Worm (Caenorhabditis elegans) whole organism, mixed stage, embryonic: ENCODE measurements around the gene B0244.10.

Experiments
- elt-3 ChIP-seq: fragments of 150-350 bp; optimal IDR thresholded peaks from 2 replicates; lab custom pipeline; 2014; ENCODE audit warnings: missing biosample characterization, missing genetic modification characterization
- nhr-12 ChIP-seq: fragments of 150-350 bp; optimal IDR thresholded peaks from 2 replicates; lab custom pipeline; 2014; ENCODE audit warnings: missing biosample characterization, missing genetic modification characterization
- nhr-28 ChIP-seq: fragments of 150-350 bp; optimal IDR thresholded peaks from 2 replicates; lab custom pipeline; 2014; ENCODE audit warnings: missing biosample characterization, missing genetic modification characterization
- tbx-8 ChIP-seq: fragments of 200-800 bp; sonication (Bioruptor generic); optimal IDR thresholded peaks from 2 replicates; lab custom pipeline; 2018; ENCODE audit warnings: mild to moderate bottlenecking, missing genetic modification characterization, moderate library complexity, missing compliant biosample characterization
- unc-39 ChIP-seq: fragments of 150-350 bp; optimal IDR thresholded peaks from 2 replicates; lab custom pipeline; 2014; ENCODE audit warnings: missing biosample characterization, missing genetic modification characterization

ce11 chrIII:5719105-5719831, 15.7 kb upstream of the B0244.10 start:
- TF ChIP-seq nhr-28 (tag; lab: Kevin White, UChicago) (no peak), nhr-12 (tag; lab: Kevin White, UChicago) (no peak), tbx-8 (GFP tag; lab: Kevin White, UChicago) (no peak), unc-39 (tag; lab: Kevin White, UChicago) (no peak), elt-3 (tag; lab: Kevin White, UChicago) (no peak)
